Worm (Caenorhabditis elegans): ENCODE measurements around the gene Y62H9A.10.
A peak's percentile ranks its signal among the peaks of the same experiment; 100 is the strongest.

Y62H9A.10 gene

DNA sequence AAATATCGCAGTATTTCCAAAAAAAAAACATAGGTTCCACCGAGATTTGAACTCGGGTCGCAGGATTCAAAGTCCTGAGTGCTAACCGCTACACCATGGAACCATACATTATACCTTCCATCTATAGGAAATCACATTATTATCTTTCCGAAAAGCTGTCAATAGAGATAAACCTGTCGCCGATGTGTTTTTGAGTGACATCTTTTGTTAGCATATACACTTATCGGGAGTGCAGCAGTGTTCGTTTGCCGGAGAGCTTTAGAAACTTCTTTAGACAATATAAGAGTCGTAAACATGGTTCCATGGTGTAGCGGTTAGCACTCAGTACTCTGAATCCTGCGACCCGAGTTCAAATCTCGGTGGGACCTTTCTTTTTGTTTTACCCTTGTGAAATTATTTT lies 30.4 kb downstream of the Y62H9A.10 start (continued):
- no peak for TF ChIP-seq ceh-91 (GFP tag; IDR thresholded peaks at IDR 0.05)
- TF ChIP-seq F22D6.2 (tag; optimal IDR thresholded peaks at IDR 0.05), result no peak
- TF ChIP-seq him-1 (tag; optimal IDR thresholded peaks at IDR 0.05), result peak; percentile 28
- TF ChIP-seq F37B4.10 (GFP tag; IDR thresholded peaks at IDR 0.05), result no peak
- 0 out of 2 replicates have a peak, but pooled peaks have one; percentile 23 for TF ChIP-seq ceh-100 (GFP tag; IDR thresholded peaks at IDR 0.05)
- peak; percentile 36 for TF ChIP-seq ekl-4 (GFP tag; IDR thresholded peaks at IDR 0.05)
- TF ChIP-seq sea-2 (GFP tag; IDR thresholded peaks at IDR 0.05), result 0 out of 2 replicates have a peak, but pooled peaks have one; percentile 52
- TF ChIP-seq ztf-22 (GFP tag; optimal IDR thresholded peaks at IDR 0.05), result no peak
- no peak for TF ChIP-seq ama-1 (optimal IDR thresholded peaks at IDR 0.05)
- TF ChIP-seq ama-1 (GFP tag; optimal IDR thresholded peaks at IDR 0.05), result no peak
- TF ChIP-seq lin-26 (GFP tag; IDR thresholded peaks at IDR 0.05), result peak; percentile 93
- no peak for TF ChIP-seq efl-1 (GFP tag; optimal IDR thresholded peaks at IDR 0.05)
- TF ChIP-seq athp-1 (tag; optimal IDR thresholded peaks at IDR 0.05), result no peak
- no peak for TF ChIP-seq sdz-38 (tag; optimal IDR thresholded peaks at IDR 0.05)
- TF ChIP-seq Y53F4B.3 (GFP tag; IDR thresholded peaks at IDR 0.05), result no peak
- TF ChIP-seq ztf-28 (GFP tag; IDR thresholded peaks at IDR 0.05), result no peak
- TF ChIP-seq F33H1.4 (GFP tag; IDR thresholded peaks at IDR 0.05), result no peak
- TF ChIP-seq D2030.7 (GFP tag; IDR thresholded peaks at IDR 0.05), result peak; percentile 57
- TF ChIP-seq lir-1 (GFP tag; conservative IDR thresholded peaks at IDR 0.05), result 0 out of 2 replicates have a peak, but pooled peaks have one; percentile 29
- TF ChIP-seq tbp1 (GFP tag; optimal IDR thresholded peaks at IDR 0.05), result peak; percentile 88
- no peak for TF ChIP-seq let-526 (GFP tag; IDR thresholded peaks at IDR 0.05)
- no peak for TF ChIP-seq F57A8.1 (GFP tag; optimal IDR thresholded peaks at IDR 0.05)
- no peak for TF ChIP-seq tlf-1 (GFP tag; optimal IDR thresholded peaks at IDR 0.05)
- no peak for TF ChIP-seq B0019.2 (GFP tag; conservative IDR thresholded peaks at IDR 0.05)
- TF ChIP-seq Y56A3A.18 (GFP tag; IDR thresholded peaks at IDR 0.05), result peak; percentile 68; the same call in 1 of the 2 replicates
- TF ChIP-seq attf-3 (GFP tag; conservative IDR thresholded peaks at IDR 0.05), result no peak
- TF ChIP-seq fkh-3 (tag; optimal IDR thresholded peaks at IDR 0.05), result no peak
- TF ChIP-seq die-1 (tag; optimal IDR thresholded peaks at IDR 0.05), result peak; percentile 44
- no peak for TF ChIP-seq hsf-1 (GFP tag; IDR thresholded peaks at IDR 0.05)
- TF ChIP-seq zim-3 (tag; optimal IDR thresholded peaks at IDR 0.05), result no peak
- TF ChIP-seq akir-1 (GFP tag; optimal IDR thresholded peaks at IDR 0.05), result no peak
- peak; percentile 84 for TF ChIP-seq B0261.1 (tag; optimal IDR thresholded peaks at IDR 0.05)
- peak; percentile 52 for TF ChIP-seq madf-10 (tag; optimal IDR thresholded peaks at IDR 0.05)
- TF ChIP-seq nfyb-1 (GFP tag; IDR thresholded peaks at IDR 0.05), result peak; percentile 78
- peak; percentile 66 for TF ChIP-seq hmg-1.2 (GFP tag; IDR thresholded peaks at IDR 0.05)
- peak in 1 of 2 experiments; percentile 5 for TF ChIP-seq rec-8 (tag; optimal IDR thresholded peaks at IDR 0.05)
- TF ChIP-seq lag-1 (GFP tag; IDR thresholded peaks at IDR 0.05), result no peak
- TF ChIP-seq egl-18 (GFP tag; IDR thresholded peaks at IDR 0.05), result no peak
- TF ChIP-seq B0035.1 (tag; optimal IDR thresholded peaks at IDR 0.05), result peak; percentile 47
- TF ChIP-seq rpc-1 (optimal IDR thresholded peaks at IDR 0.05), result peak; percentile 88
- TF ChIP-seq rpc-1 (tag; optimal IDR thresholded peaks at IDR 0.05), result peak; percentile 92
- TF ChIP-seq madf-6 (GFP tag; IDR thresholded peaks at IDR 0.05), result peak; percentile 19; the same call in 1 of the 2 replicates
- no peak for TF ChIP-seq tbx-9 (tag; optimal IDR thresholded peaks at IDR 0.05; ENCODE audit: borderline replicate concordance)
- peak; percentile 71; the same call in 1 of the 2 replicates for TF ChIP-seq Y53G8AR.9 (GFP tag; conservative IDR thresholded peaks at IDR 0.05)
- no peak for TF ChIP-seq unc-130 (GFP tag; optimal IDR thresholded peaks at IDR 0.05)
- TF ChIP-seq atf-7 (tag; optimal IDR thresholded peaks at IDR 0.05), result peak; percentile 10
- TF ChIP-seq F55B11.4 (tag; optimal IDR thresholded peaks at IDR 0.05; ENCODE audit: borderline replicate concordance, insufficient read depth), result no peak
- TF ChIP-seq lsy-27 (tag; optimal IDR thresholded peaks at IDR 0.05; ENCODE audit: borderline replicate concordance, insufficient read depth), result peak; percentile 8
- peak; percentile 17 for TF ChIP-seq attf-5 (GFP tag; optimal IDR thresholded peaks at IDR 0.05)
- 0 out of 2 replicates have a peak, but pooled peaks have one; percentile 29 for TF ChIP-seq nhr-120 (GFP tag; IDR thresholded peaks at IDR 0.05)

Data from whole organism, young adult.